Fruit fly (Drosophila melanogaster): Measurements from ENCODE around the gene mEFG1.

DNA sequence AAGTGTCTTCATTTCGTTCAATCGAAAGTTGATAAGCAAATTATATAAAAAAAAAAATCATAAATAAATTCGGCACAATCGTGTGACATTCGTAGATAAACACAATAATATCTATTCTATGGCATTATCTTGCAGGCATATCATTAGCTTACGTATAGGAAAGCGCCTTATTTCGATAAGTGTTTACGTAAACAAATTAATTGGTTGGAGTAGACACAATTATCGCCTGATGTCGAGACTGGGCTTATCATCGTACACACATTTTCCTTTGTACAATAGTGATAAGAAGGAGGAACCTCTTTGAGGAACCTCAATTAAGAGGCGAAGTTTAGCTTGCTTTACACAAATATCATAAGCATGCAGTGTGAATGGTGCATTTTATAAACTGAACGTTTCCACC is 8.0 kb downstream of the mEFG1 start:
- TF ChIP-seq CG9139 (GFP tag; optimal IDR thresholded peaks at IDR 0.05) (no peak), CG6792 (GFP tag; optimal IDR thresholded peaks at IDR 0.05) (no peak), CG32006 (GFP tag; optimal IDR thresholded peaks at IDR 0.05) (no peak), topi (GFP tag; optimal IDR thresholded peaks at IDR 0.05) (no peak), Eip93F (GFP tag; optimal IDR thresholded peaks at IDR 0.05) (peak; percentile 39), Hr39 (GFP tag; optimal IDR thresholded peaks at IDR 0.05) (no peak), CG31627 (GFP tag; optimal IDR thresholded peaks at IDR 0.05) (no peak), CG8319 (GFP tag; optimal IDR thresholded peaks at IDR 0.05) (no peak), Lpt (GFP tag; optimal IDR thresholded peaks at IDR 0.05) (no peak)
